Fruit fly (Drosophila melanogaster): Measurements from ENCODE around the gene CG7202.
A peak's percentile ranks its signal among the peaks of the same experiment; 100 is the strongest.
"Not testable (repeated sequence)": the region's sequence is repeated elsewhere in the genome, so short reads cannot be mapped to it uniquely, and the experiment has no call there.

DNA sequence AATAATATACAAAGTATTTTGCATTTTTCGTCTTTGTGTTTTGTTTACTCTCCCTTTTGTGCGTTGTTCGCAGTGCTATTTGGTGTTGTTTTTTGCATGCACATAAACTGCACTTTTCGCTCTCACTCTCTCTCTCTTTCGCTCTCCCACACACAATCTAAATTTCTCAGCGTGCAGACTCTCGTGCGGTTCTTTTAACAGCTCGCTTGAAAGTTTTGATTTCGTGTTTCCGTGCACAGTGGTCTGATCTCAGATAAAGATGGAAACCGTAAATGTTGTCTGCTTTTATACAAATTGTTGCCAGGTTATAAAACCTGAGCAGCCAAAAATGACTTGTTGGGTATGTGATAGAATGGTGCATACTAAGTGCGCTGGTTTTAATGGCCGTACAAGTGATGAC, 7.2 kb downstream of the CG7202 start:
- peak; percentile 4 for TF ChIP-seq kay (GFP tag; ENCODE audit: borderline replicate concordance)
- not testable (repeated sequence) for TF ChIP-seq CG14711 (tag; optimal IDR thresholded peaks at IDR 0.05); Hr96 (GFP tag; optimal IDR thresholded peaks at IDR 0.05); tj (GFP tag; optimal IDR thresholded peaks at IDR 0.05); CG12768 (GFP tag; optimal IDR thresholded peaks at IDR 0.05); ovo (GFP tag; optimal IDR thresholded peaks at IDR 0.05); Mnt (GFP tag; optimal IDR thresholded peaks at IDR 0.05); bab1 (GFP tag; optimal IDR thresholded peaks at IDR 0.05)

Measured in whole organism, adult.